Worm (Caenorhabditis elegans): ENCODE measurements around the gene dnc-1.

ce11 chrIV:10949510-10949909, 16.5 kb upstream of the dnc-1 start, which contains the start of gene nsph-3.1:
- TF ChIP-seq him-1 (tag; optimal IDR thresholded peaks at IDR 0.05), result no peak
- TF ChIP-seq W03F9.2 (tag; optimal IDR thresholded peaks at IDR 0.05), result no peak

All from whole organism, L4/young adult.